Worm (Caenorhabditis elegans) whole organism, mixed stage, embryonic: ENCODE data around the gene tbx-34.

ENCODE experiments used
- ces-1 ChIP-seq: fragments of 150-350 bp; optimal IDR thresholded peaks from 2 replicates; lab custom pipeline; 2014; ENCODE audit warnings: missing biosample characterization, missing genetic modification reagents, missing genetic modification characterization
- elt-3 ChIP-seq: fragments of 150-350 bp; optimal IDR thresholded peaks from 2 replicates; lab custom pipeline; 2014; ENCODE audit warnings: missing biosample characterization, missing genetic modification characterization
- ham-2 ChIP-seq: fragments of 200-800 bp; sonication (Bioruptor generic); optimal IDR thresholded peaks from 2 replicates; lab custom pipeline; 2018; ENCODE audit warnings: mild to moderate bottlenecking, missing genetic modification characterization, missing compliant biosample characterization
- nhr-2 ChIP-seq: fragments of 150-350 bp; optimal IDR thresholded peaks from 2 replicates; lab custom pipeline; 2014; ENCODE audit warnings: missing biosample characterization, missing genetic modification characterization
- tbx-8 ChIP-seq: fragments of 200-800 bp; sonication (Bioruptor generic); optimal IDR thresholded peaks from 2 replicates; lab custom pipeline; 2018; ENCODE audit warnings: mild to moderate bottlenecking, missing genetic modification characterization, moderate library complexity, missing compliant biosample characterization

ce11 chrIII:11193251-11193650 lies 24.8 kb downstream of the tbx-34 start:
- no peak for TF ChIP-seq ces-1 (GFP tag; lab: Kevin White, UChicago)
- no peak for TF ChIP-seq ham-2 (GFP tag; lab: Kevin White, UChicago)
- TF ChIP-seq nhr-2 (tag; lab: Kevin White, UChicago), result no peak
- no peak for TF ChIP-seq tbx-8 (GFP tag; lab: Kevin White, UChicago)
- TF ChIP-seq elt-3 (tag; lab: Kevin White, UChicago), result no peak
